Fruit fly (Drosophila melanogaster): ENCODE results near the gene salr.

dm6 chr2L:11322800-11323199 lies 35.9 kb upstream of the salr start:
- no peak for TF ChIP-seq CTCF (optimal IDR thresholded peaks at IDR 0.05)
- TF ChIP-seq CG8478 (optimal IDR thresholded peaks at IDR 0.05): no peak
